Worm (Caenorhabditis elegans) whole organism, young adult: ENCODE results near the gene F59B10.5.
A peak's percentile ranks its signal among the peaks of the same experiment; 100 is the strongest.

ENCODE experiments used
- B0336.3 ChIP-seq: fragments of 200-800 bp; sonication (Bioruptor generic); IDR thresholded peaks from 2 replicates; pipeline ENCODE4 v1.3.6; 2022; ENCODE audit warnings: missing genetic modification characterization, missing compliant biosample characterization
- F33H1.4 ChIP-seq: fragments of 200-800 bp; sonication (Bioruptor generic); IDR thresholded peaks from 2 replicates; pipeline ENCODE4 v1.3.6; 2022; ENCODE audit warnings: missing genetic modification reagents, missing genetic modification characterization, missing compliant biosample characterization
- F49E8.2 ChIP-seq: sonication (generic microtip); optimal IDR thresholded peaks from 3 replicates; lab custom pipeline; 2017; ENCODE audit warnings: missing genetic modification characterization, mild to moderate bottlenecking, missing compliant biosample characterization, antibody characterized with exemption, moderate library complexity; ENCODE audit not compliant: insufficient read depth
- Y53G8AR.9 ChIP-seq: fragments of 200-800 bp; sonication (Bioruptor generic); conservative IDR thresholded peaks from 2 replicates; pipeline ENCODE4 v1.3.6; 2022; ENCODE audit warnings: missing genetic modification reagents, missing genetic modification characterization, missing compliant biosample characterization
- ceh-79 ChIP-seq: sonication (generic microtip); optimal IDR thresholded peaks from 2 replicates; lab custom pipeline; 2017; ENCODE audit warnings: mild to moderate bottlenecking, missing genetic modification characterization, missing compliant biosample characterization
- ceh-91 ChIP-seq: fragments of 200-800 bp; sonication (Bioruptor generic); IDR thresholded peaks from 2 replicates; pipeline ENCODE4 v1.3.6; 2022; ENCODE audit warnings: missing genetic modification reagents, missing genetic modification characterization, missing compliant biosample characterization
- die-1 ChIP-seq: sonication (generic microtip); optimal IDR thresholded peaks from 2 replicates; lab custom pipeline; 2016; ENCODE audit warnings: missing genotype, mild to moderate bottlenecking, missing genetic modification characterization, missing compliant biosample characterization
- efl-1 ChIP-seq: fragments of 150-350 bp; optimal IDR thresholded peaks from 2 replicates; lab custom pipeline; 2014; ENCODE audit warnings: missing biosample characterization, missing genetic modification reagents, missing genetic modification characterization
- gei-17 ChIP-seq: fragments of 200-800 bp; sonication (Bioruptor generic); optimal IDR thresholded peaks from 2 replicates; lab custom pipeline; 2018; ENCODE audit warnings: mild to moderate bottlenecking, missing genetic modification characterization, missing compliant biosample characterization
- hmg-1.2 ChIP-seq: fragments of 200-800 bp; sonication (Bioruptor generic); IDR thresholded peaks from 2 replicates; pipeline ENCODE4 v1.3.6; 2022; ENCODE audit warnings: missing genetic modification reagents, missing genetic modification characterization, missing compliant biosample characterization
- sdz-38 ChIP-seq: sonication (generic microtip); optimal IDR thresholded peaks from 2 replicates; lab custom pipeline; 2016; ENCODE audit warnings: missing genotype, missing genetic modification characterization, missing compliant biosample characterization
- snpc-4 ChIP-seq, 5 experiments: fragments of 150-350 bp in 1 of 5; sonication (generic microtip) in 4 of 5; optimal IDR thresholded peaks; 2 replicates each; lab custom pipeline; 2014 to 2018; ENCODE audit warnings: missing genetic modification characterization in 5 of 5, missing biosample characterization in 3 of 5, antibody characterized with exemption in 2 of 5, mild to moderate bottlenecking in 2 of 5, missing compliant biosample characterization in 2 of 5, missing genotype in 2 of 5, moderate library complexity in 2 of 5, missing genetic modification reagents in 1 of 5
- ztf-3 ChIP-seq: fragments of 200-800 bp; sonication (Bioruptor generic); optimal IDR thresholded peaks from 2 replicates; lab custom pipeline; 2018; ENCODE audit warnings: mild to moderate bottlenecking, missing genetic modification characterization, missing compliant biosample characterization

DNA sequence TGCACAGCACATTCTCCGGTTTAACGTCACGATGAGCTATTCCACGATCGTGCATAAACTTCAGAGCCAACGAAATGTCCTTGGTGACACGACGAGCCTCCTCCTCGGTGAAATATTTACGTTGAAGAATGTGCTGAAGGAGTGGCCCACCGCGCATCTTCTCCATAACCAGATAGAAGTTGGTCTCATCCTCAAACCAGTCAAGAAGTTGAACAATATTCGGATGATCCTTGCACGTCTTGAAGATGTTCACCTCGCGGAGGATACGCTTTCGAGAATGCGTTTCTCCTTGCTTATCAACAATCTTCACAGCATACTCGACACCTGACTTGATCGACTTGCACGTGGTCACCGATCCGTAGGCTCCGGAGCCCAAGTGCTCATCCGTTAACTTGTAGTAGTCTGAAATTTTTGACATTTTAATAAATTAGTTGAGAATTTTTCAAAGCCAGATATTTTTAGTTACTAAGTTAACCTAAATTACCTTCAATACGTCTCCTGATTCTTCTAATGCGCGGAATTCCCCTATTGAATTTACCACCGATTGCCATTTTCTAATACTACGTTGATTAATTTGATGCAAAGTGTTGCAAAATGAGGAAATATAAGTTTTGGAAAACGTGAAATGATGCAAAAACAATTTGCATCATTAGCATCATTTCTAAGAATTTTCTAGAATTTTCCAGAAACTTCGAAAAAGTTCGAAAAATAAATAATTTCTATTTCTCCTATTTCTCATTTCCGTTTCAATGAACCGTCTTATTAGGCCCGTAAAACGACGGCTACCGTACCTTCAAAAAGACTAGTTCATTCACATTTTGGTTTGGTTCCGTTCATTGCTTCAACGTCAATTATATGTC, 22.7 kb upstream of the F59B10.5 start:
- TF ChIP-seq gei-17 (GFP tag; lab: Kevin White, UChicago) (no peak), B0336.3 (peak; percentile 3; the same call in 1 of the 2 replicates), ceh-91 (GFP tag; lab: Robert Waterston, UW) (no peak), snpc-4 (GFP tag; optimal IDR thresholded peaks at IDR 0.05; lab: Kevin White, UChicago) (no peak), snpc-4 (tag; optimal IDR thresholded peaks at IDR 0.05; lab: Kevin White, UChicago) (no peak), F49E8.2 (tag; lab: Kevin White, UChicago) (no peak), ztf-3 (no peak), F33H1.4 (no peak), ceh-79 (tag; lab: Kevin White, UChicago) (no peak), sdz-38 (tag; lab: Kevin White, UChicago) (no peak), hmg-1.2 (GFP tag; lab: Robert Waterston, UW) (peak; percentile 18; the same call in 1 of the 2 replicates), efl-1 (GFP tag; lab: Kevin White, UChicago) (no peak), die-1 (tag; lab: Kevin White, UChicago) (no peak), Y53G8AR.9 (peak; percentile 32; the same call in 1 of the 2 replicates)
